Fruit fly (Drosophila melanogaster) whole organism, embryonic: ENCODE results near the gene Cbl.

Experiments used
- ATbp ChIP-seq: fragments of 200-800 bp; sonication (Bioruptor generic); optimal IDR thresholded peaks from 2 replicates; lab custom pipeline; 2017; ENCODE audit warnings: missing biosample characterization, mild to moderate bottlenecking, missing genetic modification characterization, missing genetic modification reagents
- B-H1 ChIP-seq: fragments of 200-800 bp; sonication (Bioruptor generic); IDR thresholded peaks from 3 replicates; pipeline ENCODE4 v1.3.6; 2022; ENCODE audit warnings: missing biosample characterization, missing genetic modification characterization
- CG10267 ChIP-seq: fragments of 200-800 bp; sonication (Bioruptor generic); optimal IDR thresholded peaks from 2 replicates; lab custom pipeline; 2018; ENCODE audit warnings: missing biosample characterization, mild to moderate bottlenecking, missing genetic modification characterization, moderate library complexity
- CG11695 ChIP-seq: fragments of 200-800 bp; sonication (Bioruptor generic); IDR thresholded peaks from 3 replicates; pipeline ENCODE4 v1.3.6; 2022; ENCODE audit warnings: missing biosample characterization, missing genetic modification characterization
- CG12219 ChIP-seq: fragments of 200-800 bp; sonication (Bioruptor generic); optimal IDR thresholded peaks from 3 replicates; lab custom pipeline; 2018; ENCODE audit warnings: missing biosample characterization, mild to moderate bottlenecking, missing genetic modification characterization
- CG13424 ChIP-seq: fragments of 200-800 bp; sonication (Bioruptor generic); optimal IDR thresholded peaks from 2 replicates; lab custom pipeline; 2019; ENCODE audit warnings: missing biosample characterization, mild to moderate bottlenecking, missing genetic modification characterization, moderate library complexity
- CG13894 ChIP-seq: fragments of 200-800 bp; sonication (Bioruptor generic); optimal IDR thresholded peaks from 3 replicates; lab custom pipeline; 2018; ENCODE audit warnings: missing biosample characterization, mild to moderate bottlenecking, missing genetic modification characterization, moderate library complexity
- CG1603 ChIP-seq: fragments of 200-800 bp; sonication (Bioruptor generic); optimal IDR thresholded peaks from 2 replicates; lab custom pipeline; 2019; ENCODE audit warnings: missing biosample characterization, mild to moderate bottlenecking, missing genetic modification characterization, moderate library complexity
- CG16815 ChIP-seq: fragments of 200-800 bp; sonication (Bioruptor generic); optimal IDR thresholded peaks from 3 replicates; lab custom pipeline; 2017; ENCODE audit warnings: missing biosample characterization, mild to moderate bottlenecking, missing genetic modification characterization
- CG17612 ChIP-seq: fragments of 200-800 bp; sonication (Bioruptor generic); IDR thresholded peaks from 2 replicates; pipeline ENCODE4 v1.3.6; 2022; ENCODE audit warnings: missing biosample characterization, missing genetic modification characterization
- CG18262 ChIP-seq: fragments of 200-800 bp; optimal IDR thresholded peaks from 3 replicates; lab custom pipeline; 2019; ENCODE audit warnings: missing biosample characterization, mild to moderate bottlenecking, missing genetic modification characterization, moderate library complexity
- CG2116 ChIP-seq: fragments of 200-800 bp; sonication (Bioruptor generic); optimal IDR thresholded peaks from 3 replicates; lab custom pipeline; 2018; ENCODE audit warnings: missing biosample characterization, mild to moderate bottlenecking, missing genetic modification characterization
- CG30403 ChIP-seq: fragments of 200-800 bp; sonication (Bioruptor generic); optimal IDR thresholded peaks from 3 replicates; lab custom pipeline; 2016; ENCODE audit warnings: missing biosample characterization, missing genetic modification characterization
- CG31441 ChIP-seq: fragments of 200-800 bp; sonication (Bioruptor generic); IDR thresholded peaks from 2 replicates; pipeline ENCODE4 v1.3.6; 2022; ENCODE audit warnings: missing biosample characterization, missing genetic modification characterization
- CG32532 ChIP-seq: fragments of 200-800 bp; sonication (Bioruptor generic); IDR thresholded peaks from 2 replicates; pipeline ENCODE4 v1.3.6; 2022; ENCODE audit warnings: missing biosample characterization, missing genetic modification characterization
- CG34224 ChIP-seq: fragments of 200-800 bp; sonication (Bioruptor generic); IDR thresholded peaks from 3 replicates; pipeline ENCODE4 v1.3.6; 2022; ENCODE audit warnings: missing biosample characterization, missing genetic modification characterization; ENCODE audit not compliant: partially characterized antibody
- CG3726 ChIP-seq: fragments of 200-800 bp; sonication (Bioruptor generic); IDR thresholded peaks from 3 replicates; pipeline ENCODE4, ENCODE4 v1.3.6; 2022; ENCODE audit warnings: missing biosample characterization, missing genetic modification characterization
- CG3847 ChIP-seq: fragments of 200-800 bp; sonication (Bioruptor generic); IDR thresholded peaks from 2 replicates; pipeline ENCODE4 v1.3.6; 2022; ENCODE audit warnings: missing biosample characterization, missing genetic modification characterization
- CG4424 ChIP-seq: fragments of 200-800 bp; sonication (Bioruptor generic); optimal IDR thresholded peaks from 3 replicates; lab custom pipeline; 2016; ENCODE audit warnings: missing biosample characterization, missing genetic modification characterization
- CG7357 ChIP-seq: fragments of 200-800 bp; sonication (Bioruptor generic); IDR thresholded peaks from 3 replicates; pipeline ENCODE4 v1.3.6; 2022; ENCODE audit warnings: missing biosample characterization, missing genetic modification characterization
- CG8089 ChIP-seq: fragments of 200-800 bp; sonication (Bioruptor generic); optimal IDR thresholded peaks from 3 replicates; lab custom pipeline; 2016; ENCODE audit warnings: missing biosample characterization, missing genetic modification characterization
- CG8924 ChIP-seq: fragments of 200-800 bp; optimal IDR thresholded peaks from 3 replicates; lab custom pipeline; 2019; ENCODE audit warnings: missing biosample characterization, mild to moderate bottlenecking, missing genetic modification characterization, moderate library complexity
- CG9797 ChIP-seq: fragments of 200-800 bp; sonication (Bioruptor generic); optimal IDR thresholded peaks from 3 replicates; lab custom pipeline; 2018; ENCODE audit warnings: missing biosample characterization, mild to moderate bottlenecking, missing genetic modification characterization
- CG9817 ChIP-seq: fragments of 200-800 bp; sonication (Bioruptor generic); optimal IDR thresholded peaks from 2 replicates; lab custom pipeline; 2018; ENCODE audit warnings: missing biosample characterization, mild to moderate bottlenecking, missing genetic modification characterization, moderate library complexity
- CG9932 ChIP-seq: fragments of 200-800 bp; sonication (Bioruptor generic); IDR thresholded peaks from 2 replicates; pipeline ENCODE4 v1.3.6; 2022; ENCODE audit warnings: missing biosample characterization, missing genetic modification characterization
- D19B ChIP-seq: fragments of 200-800 bp; sonication (Bioruptor generic); optimal IDR thresholded peaks from 2 replicates; lab custom pipeline; 2017; ENCODE audit warnings: missing biosample characterization, mild to moderate bottlenecking, missing genetic modification characterization
- Dip3 ChIP-seq: fragments of 200-800 bp; sonication (Bioruptor generic); optimal IDR thresholded peaks from 3 replicates; lab custom pipeline; 2016; ENCODE audit warnings: missing biosample characterization, missing genetic modification characterization
- E2f1 ChIP-seq: fragments of 200-800 bp; sonication (Bioruptor generic); IDR thresholded peaks from 2 replicates; pipeline ENCODE4 v1.3.6; 2022; ENCODE audit warnings: missing biosample characterization, missing genetic modification characterization
- H15 ChIP-seq: fragments of 200-800 bp; sonication (Bioruptor generic); IDR thresholded peaks from 3 replicates; pipeline ENCODE4 v1.3.6; 2022; ENCODE audit warnings: missing biosample characterization, missing genetic modification characterization
- HmgD ChIP-seq: fragments of 200-800 bp; sonication (Bioruptor generic); optimal IDR thresholded peaks from 3 replicates; lab custom pipeline; 2016; ENCODE audit warnings: missing biosample characterization, missing genetic modification characterization
- Hr39 ChIP-seq: fragments of >200 bp; optimal IDR thresholded peaks from 2 replicates; lab custom pipeline; 2017
- Med ChIP-seq: fragments of 200-800 bp; sonication (Bioruptor generic); peaks from one replicate; lab custom pipeline; 2016; ENCODE audit warnings: missing biosample characterization, missing genetic modification characterization, mild to moderate bottlenecking, inconsistent platforms, moderate library complexity
- NfI ChIP-seq: fragments of 200-800 bp; sonication (Bioruptor generic); optimal IDR thresholded peaks from 3 replicates; lab custom pipeline; 2018; ENCODE audit warnings: missing biosample characterization, mild to moderate bottlenecking, missing genetic modification characterization, moderate library complexity
- Ptx1 ChIP-seq: fragments of 200-800 bp; sonication (Bioruptor generic); IDR thresholded peaks from 2 replicates; pipeline ENCODE4 v1.3.6; 2022; ENCODE audit warnings: missing biosample characterization, missing genetic modification characterization
- Ravus ChIP-seq: fragments of 200-800 bp; sonication (Bioruptor generic); IDR thresholded peaks from 2 replicates; pipeline ENCODE4 v1.3.6; 2022; ENCODE audit warnings: missing biosample characterization, missing genetic modification characterization
- Xrp1 ChIP-seq: fragments of 200-800 bp; sonication (Bioruptor generic); IDR thresholded peaks from 2 replicates; pipeline ENCODE4 v1.3.6; 2022; ENCODE audit warnings: missing biosample characterization, missing genetic modification characterization
- br ChIP-seq: fragments of >200 bp; optimal IDR thresholded peaks from 2 replicates; lab custom pipeline; 2017
- dan ChIP-seq: fragments of 200-800 bp; sonication (Bioruptor generic); IDR thresholded peaks from 2 replicates; pipeline ENCODE4 v1.3.6; 2022; ENCODE audit warnings: missing biosample characterization, missing genetic modification characterization
- fd3F ChIP-seq: fragments of 200-800 bp; sonication (Bioruptor generic); optimal IDR thresholded peaks from 2 replicates; lab custom pipeline; 2018; ENCODE audit warnings: missing biosample characterization, mild to moderate bottlenecking, missing genetic modification characterization, moderate library complexity
- hb ChIP-seq: fragments of 200-800 bp; sonication (Bioruptor generic); IDR thresholded peaks from 3 replicates; pipeline ENCODE4 v1.3.6; 2022; ENCODE audit warnings: missing biosample characterization, missing genetic modification characterization; ENCODE audit not compliant: partially characterized antibody
- insv ChIP-seq, 2 experiments: fragments of 200-800 bp; sonication (Bioruptor generic); optimal IDR thresholded peaks; 3 replicates each; lab custom pipeline; 2016 to 2018; ENCODE audit warnings: missing biosample characterization in 2 of 2, missing genetic modification characterization in 2 of 2
- mld ChIP-seq: fragments of 200-800 bp; sonication (Bioruptor generic); IDR thresholded peaks from 3 replicates; pipeline ENCODE4 v1.3.6; 2022; ENCODE audit warnings: missing biosample characterization, missing genetic modification characterization; ENCODE audit not compliant: partially characterized antibody
- nerfin-1 ChIP-seq: fragments of 200-800 bp; sonication (Bioruptor generic); optimal IDR thresholded peaks from 3 replicates; lab custom pipeline; 2019; ENCODE audit warnings: missing biosample characterization, mild to moderate bottlenecking, missing genetic modification characterization, moderate library complexity
- pho ChIP-seq: fragments of 200-800 bp; sonication (Bioruptor generic); optimal IDR thresholded peaks from 2 replicates; lab custom pipeline; 2016; ENCODE audit warnings: missing biosample characterization, missing genetic modification characterization
- run ChIP-seq: fragments of 200-800 bp; sonication (Bioruptor generic); optimal IDR thresholded peaks from 3 replicates; lab custom pipeline; 2018; ENCODE audit warnings: missing biosample characterization, mild to moderate bottlenecking, missing genetic modification characterization
- scrt ChIP-seq: fragments of 200-800 bp; sonication (Bioruptor generic); optimal IDR thresholded peaks from 2 replicates; lab custom pipeline; 2018; ENCODE audit warnings: missing biosample characterization, mild to moderate bottlenecking, missing genetic modification characterization, moderate library complexity
- slbo ChIP-seq: fragments of 200-800 bp; sonication (Bioruptor generic); IDR thresholded peaks from 2 replicates; pipeline ENCODE4 v1.3.6; 2022; ENCODE audit warnings: missing biosample characterization, missing genetic modification characterization
- tup ChIP-seq: fragments of 200-800 bp; sonication (Bioruptor generic); optimal IDR thresholded peaks from 2 replicates; lab custom pipeline; 2016; ENCODE audit warnings: missing biosample characterization, mild to moderate bottlenecking, missing genetic modification characterization, moderate library complexity
- vfl ChIP-seq: fragments of 200-800 bp; sonication (Bioruptor generic); optimal IDR thresholded peaks from 2 replicates; lab custom pipeline; 2016; ENCODE audit warnings: missing biosample characterization, missing genetic modification characterization
- vnd ChIP-seq: fragments of 200-800 bp; sonication (Bioruptor generic); IDR thresholded peaks from 3 replicates; pipeline ENCODE4 v1.3.6; 2022; ENCODE audit warnings: missing biosample characterization, missing genetic modification characterization; ENCODE audit not compliant: partially characterized antibody
- vvl ChIP-seq: fragments of 200-800 bp; sonication (Bioruptor generic); IDR thresholded peaks from 2 replicates; pipeline ENCODE4 v1.3.6; 2022; ENCODE audit warnings: missing biosample characterization, missing genetic modification characterization

Gene Cbl

dm6 chr3L:8449202-8449799, 24.5 kb downstream of the Cbl start, which contains the start of gene CG6983 (continued):
- no peak for TF ChIP-seq dan (GFP tag; lab: Robert Waterston, UW)
- TF ChIP-seq CG9932 (GFP tag; lab: Robert Waterston, UW), result peak; percentile 8; the same call in 1 of the 2 replicates
- no peak for TF ChIP-seq insv (GFP tag; optimal IDR thresholded peaks at IDR 0.05; lab: Kevin White, UChicago)
- TF ChIP-seq mld (GFP tag; lab: Robert Waterston, UW), result 0 out of 3 replicates have a peak, but pooled peaks have one; percentile 47
- no peak for TF ChIP-seq pho (GFP tag; lab: Kevin White, UChicago)
- TF ChIP-seq HmgD (GFP tag; lab: Kevin White, UChicago), result no peak
- TF ChIP-seq CG10267 (tag; lab: Kevin White, UChicago), result peak; percentile 32
- TF ChIP-seq CG1603 (tag; lab: Kevin White, UChicago), result peak; percentile 69
- no peak for TF ChIP-seq CG9817 (tag; lab: Kevin White, UChicago)
- TF ChIP-seq CG4424, result no peak
- TF ChIP-seq CG18262, result no peak
- no peak for TF ChIP-seq Ravus
- TF ChIP-seq CG8924 (tag; lab: Kevin White, UChicago), result peak; percentile 1
- no peak for TF ChIP-seq scrt (GFP tag; lab: Kevin White, UChicago)
- no peak for TF ChIP-seq tup (GFP tag; lab: Kevin White, UChicago)
- no peak for TF ChIP-seq H15 (GFP tag; lab: Robert Waterston, UW)
- TF ChIP-seq CG3726, result no peak
- TF ChIP-seq CG32532 (GFP tag; lab: Robert Waterston, UW), result no peak
- no peak; the same call in 1 of the 2 replicates for TF ChIP-seq Xrp1
- peak; percentile 74 for TF ChIP-seq Med
- TF ChIP-seq hb (GFP tag; lab: Robert Waterston, UW), result peak; percentile 57; the same call in 1 of the 3 replicates
- TF ChIP-seq Ptx1 (GFP tag; lab: Robert Waterston, UW), result no peak
- TF ChIP-seq br, result no peak
- no peak for TF ChIP-seq CG7357 (GFP tag; lab: Robert Waterston, UW)
- peak; percentile 75; the same call in 2 of the 3 replicates for TF ChIP-seq CG34224 (GFP tag; lab: Robert Waterston, UW)
- TF ChIP-seq D19B, result no peak
- TF ChIP-seq CG30403 (GFP tag; lab: Kevin White, UChicago), result no peak
- TF ChIP-seq Hr39 (lab: Kevin White, UChicago), result no peak
- TF ChIP-seq Dip3 (GFP tag; lab: Kevin White, UChicago), result no peak
- TF ChIP-seq slbo (GFP tag; lab: Robert Waterston, UW), result peak; percentile 5; the same call in 1 of the 2 replicates
- peak; percentile 66 for TF ChIP-seq CG2116 (GFP tag; lab: Kevin White, UChicago)
- TF ChIP-seq ATbp, result no peak
- TF ChIP-seq CG13894 (tag; lab: Kevin White, UChicago), result peak; percentile 0
- TF ChIP-seq CG9797 (GFP tag; lab: Kevin White, UChicago), result no peak
- peak; percentile 6 for TF ChIP-seq NfI
- TF ChIP-seq nerfin-1, result no peak
- no peak for TF ChIP-seq vfl (GFP tag; lab: Kevin White, UChicago)
- no peak for TF ChIP-seq CG17612 (GFP tag; lab: Robert Waterston, UW)
- TF ChIP-seq CG13424 (tag; lab: Kevin White, UChicago), result no peak
- TF ChIP-seq CG16815 (GFP tag; lab: Kevin White, UChicago), result no peak
- TF ChIP-seq run (tag; lab: Kevin White, UChicago), result no peak
- TF ChIP-seq CG11695 (GFP tag; lab: Robert Waterston, UW), result no peak
- no peak for TF ChIP-seq fd3F (GFP tag; lab: Kevin White, UChicago)
- no peak for TF ChIP-seq CG12219 (GFP tag; lab: Kevin White, UChicago)
- TF ChIP-seq CG31441 (GFP tag; lab: Robert Waterston, UW), result peak; percentile 24; the same call in 1 of the 2 replicates
- no peak for TF ChIP-seq CG8089 (GFP tag; lab: Kevin White, UChicago)
- no peak for TF ChIP-seq B-H1
- TF ChIP-seq E2f1 (GFP tag; lab: Robert Waterston, UW), result no peak
- peak; percentile 69; the same call in 2 of the 3 replicates for TF ChIP-seq vnd (GFP tag; lab: Robert Waterston, UW)
- 0 out of 2 replicates have a peak, but pooled peaks have one; percentile 6 for TF ChIP-seq vvl (GFP tag; lab: Robert Waterston, UW)
- TF ChIP-seq CG3847 (GFP tag; lab: Robert Waterston, UW), result no peak
